Fruit fly (Drosophila melanogaster) ovary, adult (tissue): ENCODE measurements around the gene CG14540.

Source experiments
- CG17801 ChIP-seq: fragments of 200-800 bp; optimal IDR thresholded peaks from 2 replicates; lab custom pipeline; 2019; ENCODE audit warnings: missing biosample characterization, mild to moderate bottlenecking, missing genetic modification characterization, moderate library complexity; ENCODE audit not compliant: partially characterized antibody

CG14540 gene

DNA sequence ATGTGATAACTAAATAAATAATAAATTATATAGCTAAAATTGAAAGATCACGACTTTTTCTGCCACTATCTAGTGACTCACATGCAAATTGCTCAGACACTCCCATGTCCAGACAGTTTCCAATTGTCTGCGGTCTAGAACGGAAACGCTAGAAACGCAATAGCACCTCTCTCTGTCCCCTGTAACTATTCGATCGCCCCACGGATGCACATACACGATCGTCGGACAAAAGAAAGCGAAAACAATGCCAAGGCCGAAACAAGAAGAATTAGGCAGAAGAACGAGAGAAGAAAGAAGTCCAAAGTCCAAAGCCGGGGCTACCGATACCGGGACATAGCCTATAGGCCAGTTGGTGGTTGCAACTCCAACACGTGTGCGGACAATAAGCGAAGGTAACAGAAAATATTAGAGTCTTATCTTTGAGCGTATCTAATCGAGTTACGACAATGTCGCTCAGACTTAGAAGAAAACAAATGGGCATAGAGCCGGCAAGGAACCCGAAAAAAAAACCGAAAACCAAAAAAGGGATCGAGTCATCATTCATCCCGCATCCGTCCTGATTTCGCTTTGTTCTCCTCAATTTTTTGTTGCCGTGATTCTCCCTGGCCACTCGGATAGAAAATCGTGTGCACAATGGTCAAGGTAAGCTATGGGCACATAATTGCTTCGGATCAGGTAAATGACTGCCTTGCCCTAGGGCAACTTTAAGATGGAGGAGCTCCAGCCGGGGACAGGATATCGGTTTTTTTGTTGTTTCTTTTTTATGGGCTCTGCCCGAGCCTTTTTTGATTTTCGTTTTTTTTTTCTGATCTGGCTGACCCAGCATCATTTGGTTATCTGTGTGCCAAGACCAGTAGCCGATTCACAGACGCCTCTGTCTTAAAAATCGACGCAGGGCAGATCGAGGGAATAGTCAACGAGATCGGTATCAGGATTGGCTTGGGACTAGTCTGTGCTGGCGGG is 41.9 kb downstream of the CG14540 start:
- TF ChIP-seq CG17801 (GFP tag; lab: Kevin White, UChicago) = no peak

DNA sequence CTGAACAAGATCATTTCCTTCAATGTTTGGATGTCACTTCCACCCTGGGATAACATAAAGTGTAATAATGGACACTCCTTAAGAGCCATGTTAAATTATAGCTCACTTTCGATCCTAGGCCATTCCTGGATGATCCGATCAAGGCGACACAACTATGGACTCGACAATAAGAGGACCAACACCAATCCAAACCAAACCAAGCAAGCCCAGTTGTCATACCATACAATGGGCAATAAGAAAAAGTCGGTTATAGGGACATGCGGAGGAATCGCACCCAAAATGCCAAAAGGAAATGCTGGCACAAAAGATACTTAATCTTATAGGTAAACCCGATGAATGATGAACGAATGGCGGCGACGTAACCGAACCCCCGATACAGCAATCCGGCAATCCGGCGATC is 43.0 kb downstream of the CG14540 start:
- no peak for TF ChIP-seq CG17801 (GFP tag; lab: Kevin White, UChicago)

DNA sequence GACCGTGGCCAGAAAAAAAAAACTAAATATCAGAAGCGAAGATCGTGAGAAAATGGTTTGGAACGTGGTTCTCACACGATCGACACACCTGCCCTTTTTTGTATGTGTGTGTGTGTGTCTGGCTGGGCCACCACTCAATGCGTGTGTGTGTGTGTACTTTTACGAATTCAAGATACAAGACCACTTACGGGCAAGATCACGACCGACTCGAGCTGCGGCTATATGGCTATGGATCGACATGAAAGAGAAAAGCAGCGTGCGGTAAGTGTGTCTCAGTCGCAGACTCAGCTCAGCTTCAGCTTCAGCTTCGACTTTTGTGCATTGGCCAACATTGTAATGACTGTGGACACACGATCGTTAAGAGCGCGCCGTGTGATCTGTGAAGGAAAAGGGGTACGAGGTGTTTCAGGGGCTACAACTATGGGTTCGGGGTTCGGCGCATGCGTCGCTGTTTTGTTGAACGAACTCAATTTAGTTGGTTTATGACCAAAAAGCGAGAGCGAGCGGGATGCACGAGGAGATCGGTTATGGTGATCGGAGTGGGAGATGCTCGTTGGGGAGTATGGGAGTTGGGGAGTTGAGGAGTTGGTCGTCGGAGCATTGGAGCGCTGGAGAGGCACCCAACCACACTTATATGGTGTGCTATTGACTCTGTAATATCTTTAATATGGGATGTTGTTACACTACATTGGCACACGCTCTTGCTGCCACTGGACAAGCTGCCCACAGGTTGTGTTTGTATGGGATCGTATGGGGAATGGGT is 43.7 kb downstream of the CG14540 start:
- TF ChIP-seq CG17801 (GFP tag; lab: Kevin White, UChicago) = no peak

DNA sequence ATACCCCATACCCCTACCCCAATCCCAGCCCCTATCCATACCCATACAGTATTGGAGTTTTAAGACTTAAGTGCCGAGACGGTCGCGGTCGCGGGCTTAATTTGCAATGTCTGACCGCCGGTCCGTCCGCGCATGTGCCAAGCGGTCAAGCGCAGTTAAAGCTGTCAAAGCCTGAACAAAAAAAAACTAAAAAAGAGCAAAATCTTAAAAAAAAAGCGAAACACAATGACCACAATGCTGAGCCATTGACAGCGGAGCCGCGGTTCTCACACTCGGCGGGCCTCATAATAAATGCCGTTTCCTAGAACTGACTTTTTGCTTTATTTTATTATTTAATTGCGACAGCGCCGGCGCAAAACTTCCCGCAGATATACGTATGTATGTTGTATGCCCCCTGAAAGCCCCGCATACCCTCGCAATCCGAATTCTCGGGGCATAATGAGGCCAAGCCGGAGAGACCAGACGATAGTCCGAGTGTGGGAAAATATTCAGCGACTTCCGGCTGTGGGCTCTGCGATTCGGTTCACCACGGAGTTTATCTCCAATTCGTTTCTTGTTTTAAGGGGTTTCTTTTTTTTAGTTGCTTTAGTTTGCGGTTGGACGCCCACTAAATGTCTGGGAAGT is 45.4 kb downstream of the CG14540 start:
- TF ChIP-seq CG17801 (GFP tag; lab: Kevin White, UChicago) = no peak

DNA sequence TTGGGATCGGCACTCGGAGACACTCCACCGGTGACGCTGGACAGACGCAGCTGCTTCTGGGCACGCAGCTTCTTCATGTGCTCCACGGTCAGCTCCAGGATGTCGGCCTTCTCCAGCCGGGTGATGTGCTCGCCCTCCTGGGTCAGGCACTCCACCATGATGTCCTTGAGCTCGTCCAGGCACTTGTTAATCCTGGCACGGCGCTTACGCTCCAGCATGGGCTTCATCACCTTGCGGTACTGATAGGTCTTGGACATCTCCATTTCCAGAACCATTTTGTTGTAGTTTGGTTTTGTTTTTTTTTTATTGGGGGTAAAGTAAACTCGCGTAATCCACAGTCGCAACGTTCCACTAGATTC is 46.5 kb downstream of the CG14540 start:
- TF ChIP-seq CG17801 (GFP tag; lab: Kevin White, UChicago) = no peak

DNA sequence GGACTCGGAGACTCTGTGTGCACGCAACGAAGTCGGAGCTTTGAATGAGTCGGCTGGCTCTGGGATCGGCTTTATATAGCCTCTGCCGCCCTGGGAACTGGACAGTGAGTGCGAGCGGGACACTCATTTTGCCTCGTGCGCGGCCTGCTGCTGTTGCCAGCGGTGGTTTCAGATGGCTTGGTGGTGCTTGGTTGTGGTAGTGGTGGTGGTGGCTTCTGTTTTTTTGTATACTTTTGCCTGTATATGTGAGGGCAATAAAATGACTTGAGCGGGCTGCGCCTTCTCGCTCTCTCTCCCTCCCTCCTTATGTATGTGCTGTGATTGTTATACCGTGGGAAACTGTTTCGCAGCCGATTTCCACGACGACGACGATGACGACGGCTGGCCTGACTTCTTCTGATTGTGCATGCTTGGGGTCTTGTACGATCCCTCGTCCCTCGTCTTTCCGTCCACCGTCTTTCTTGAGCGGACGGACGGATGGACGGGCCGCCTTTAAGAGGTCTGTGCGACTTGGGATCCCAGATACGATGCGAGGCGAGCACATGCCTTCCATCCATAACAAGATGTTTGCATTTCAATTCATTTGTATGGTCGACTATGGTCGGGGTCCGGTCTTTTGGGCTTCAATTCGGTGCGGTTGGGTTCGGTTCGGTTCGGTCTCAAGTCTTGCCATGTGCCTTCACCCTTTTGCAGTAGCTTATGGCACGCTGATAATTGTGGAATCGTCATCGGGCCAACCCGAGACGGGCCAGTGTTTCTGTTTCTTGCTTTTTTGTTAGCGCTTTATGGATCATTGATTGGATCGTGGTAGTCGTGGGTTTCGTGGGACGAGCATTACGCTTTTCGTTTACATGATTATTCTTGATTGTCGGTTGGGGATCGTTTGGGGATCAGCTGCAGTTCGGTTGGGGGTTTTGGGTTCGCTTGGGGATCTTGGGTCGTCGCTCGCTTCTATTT is 47.2 kb downstream of the CG14540 start:
- TF ChIP-seq CG17801 (GFP tag; lab: Kevin White, UChicago) = peak; percentile 11

DNA sequence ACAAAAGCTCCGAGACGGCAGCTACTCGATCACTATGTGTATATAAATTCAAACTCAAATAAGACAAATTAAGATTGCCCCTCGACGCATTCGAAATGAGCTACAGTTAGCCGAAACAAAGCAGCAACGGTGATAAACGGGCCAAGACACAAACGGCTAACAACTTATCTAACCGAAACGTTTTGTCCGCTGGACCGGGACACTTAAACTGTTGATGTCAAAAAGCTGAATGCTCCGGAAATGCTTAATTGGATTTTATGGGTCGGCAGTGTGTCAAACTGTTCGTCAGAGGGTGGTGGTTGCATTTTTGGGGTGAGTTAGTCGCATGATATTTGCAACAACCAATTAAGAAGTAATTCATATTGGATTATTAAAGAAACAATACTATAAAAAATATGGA is 48.2 kb downstream of the CG14540 start:
- no peak for TF ChIP-seq CG17801 (GFP tag; lab: Kevin White, UChicago)

DNA sequence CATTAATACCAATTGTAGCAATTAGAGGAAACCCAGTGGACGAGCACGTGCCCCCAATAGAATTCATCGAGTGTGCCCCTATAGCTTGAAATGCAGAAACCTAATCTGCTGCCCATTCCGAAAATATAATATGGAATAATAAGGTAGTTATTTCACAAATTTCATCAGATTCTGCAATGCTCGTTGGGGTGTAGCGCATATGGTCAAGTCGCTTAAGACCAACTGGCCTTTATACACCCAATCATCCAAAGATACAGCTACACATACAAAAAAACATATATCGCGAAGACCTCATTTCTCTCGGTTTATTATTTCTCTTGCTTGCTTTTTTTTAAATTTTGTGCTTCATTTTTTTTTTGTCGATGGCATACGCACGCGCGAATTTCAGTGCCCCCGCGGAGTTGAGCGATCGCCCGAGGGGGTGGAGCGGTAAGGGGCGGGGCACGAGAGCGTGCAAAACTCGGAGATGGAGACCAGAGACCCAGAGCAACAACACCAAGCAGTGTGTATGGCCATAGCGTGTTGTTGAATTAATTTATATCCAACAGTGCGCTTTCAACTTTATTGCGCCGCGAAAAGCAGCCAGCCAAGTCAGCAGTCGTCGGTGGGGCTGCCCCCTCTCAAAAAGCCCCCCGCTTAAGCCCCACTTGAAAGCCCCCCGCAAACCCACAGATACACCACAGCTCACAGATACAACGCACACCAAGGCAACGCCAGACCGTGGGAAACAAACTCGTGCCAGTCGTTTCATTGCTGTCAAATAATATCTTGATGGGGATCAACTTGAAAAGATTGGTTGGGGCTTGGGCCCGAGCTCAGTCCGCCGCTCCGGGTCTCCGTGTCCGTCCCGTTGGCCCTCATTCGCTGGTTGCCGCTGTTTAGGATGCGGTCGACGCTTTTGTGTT is 49.1 kb downstream of the CG14540 start:
- TF ChIP-seq CG17801 (GFP tag; lab: Kevin White, UChicago) = peak; percentile 76

DNA sequence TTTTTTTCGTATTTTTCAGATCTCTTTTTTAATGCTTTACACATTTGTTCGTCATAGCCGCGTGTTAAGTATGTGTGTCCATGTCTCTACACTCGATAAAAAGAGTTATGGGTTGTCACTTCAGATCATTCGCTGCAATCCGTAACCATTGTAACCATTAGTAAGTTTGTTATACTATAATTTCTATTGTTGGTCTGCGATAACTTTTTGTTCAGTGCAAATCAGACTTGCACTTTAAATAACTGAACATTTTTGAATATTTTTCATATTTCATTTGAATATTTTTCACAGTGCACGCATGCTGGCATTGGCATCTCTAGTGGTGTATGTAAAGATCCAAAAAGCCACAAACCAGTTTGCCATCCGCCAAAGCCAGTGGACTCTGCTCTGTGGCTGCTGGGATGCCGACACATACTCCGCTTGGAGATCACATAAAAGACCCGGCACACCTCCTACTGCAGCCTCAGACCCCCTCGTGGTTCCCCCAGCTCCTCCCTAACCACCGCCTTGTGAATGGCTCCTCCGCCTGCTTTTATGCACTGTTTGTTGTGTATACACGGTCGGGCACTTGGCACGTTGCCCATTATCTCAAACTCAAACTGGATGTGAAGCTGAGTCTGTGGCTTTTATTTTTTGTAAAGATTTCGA is 49.9 kb downstream of the CG14540 start:
- no peak for TF ChIP-seq CG17801 (GFP tag; lab: Kevin White, UChicago)

DNA sequence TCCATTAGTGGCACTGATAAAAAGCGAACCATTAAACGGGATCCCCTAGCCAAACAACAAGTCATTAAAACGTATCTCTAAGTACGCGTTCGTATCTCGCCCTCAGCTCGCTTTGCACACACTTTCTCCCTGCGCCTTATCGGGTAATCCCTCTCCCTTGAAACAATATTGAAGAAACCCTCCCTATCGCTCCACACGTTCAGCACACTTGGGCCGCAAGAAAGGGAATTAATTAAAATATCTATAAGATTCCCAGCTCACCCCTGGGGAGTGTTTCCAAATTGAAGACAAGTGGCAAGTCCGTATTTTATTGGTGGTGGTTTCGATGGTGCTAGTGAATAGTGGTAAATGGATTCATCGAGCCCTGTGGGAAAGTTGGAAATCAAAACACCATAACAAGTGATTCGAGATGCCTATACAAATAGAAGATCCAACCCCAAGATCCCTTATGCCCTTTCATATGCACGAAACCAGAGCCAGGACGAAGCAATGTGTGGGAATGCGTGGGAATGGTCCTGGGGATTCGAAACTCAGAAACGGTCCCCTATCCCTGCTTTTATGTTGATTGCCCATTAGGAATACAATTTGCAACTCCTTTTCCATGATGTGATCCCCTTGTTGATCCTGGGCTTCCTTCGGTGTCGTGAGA is 50.8 kb downstream of the CG14540 start:
- TF ChIP-seq CG17801 (GFP tag; lab: Kevin White, UChicago) = no peak

DNA sequence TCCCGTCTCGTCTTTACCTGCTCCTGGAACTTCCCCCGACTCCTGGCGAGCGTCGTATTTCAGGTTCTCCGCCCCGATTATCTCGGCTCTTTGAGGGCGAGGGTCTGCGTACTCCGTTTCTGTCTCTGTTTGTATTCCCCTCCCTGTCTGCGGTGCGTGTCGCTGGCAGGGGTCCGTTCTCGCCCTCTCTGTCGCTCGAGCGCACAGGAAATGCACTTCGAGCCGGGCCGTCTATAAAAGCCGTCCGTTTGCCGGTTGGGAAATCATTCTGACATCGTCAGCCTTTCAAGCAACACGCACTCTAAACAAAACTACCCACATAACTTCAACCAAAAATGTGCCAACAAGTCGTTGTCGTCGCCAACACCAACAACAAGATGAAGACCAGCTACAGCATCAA is 51.5 kb downstream of the CG14540 start:
- no peak for TF ChIP-seq CG17801 (GFP tag; lab: Kevin White, UChicago)
